Worm (Caenorhabditis elegans): ENCODE data around the gene K12H4.6.

The K12H4.6 gene

ce11 chrIII:8009769-8010168, 32.9 kb downstream of the K12H4.6 start, which contains the start of gene cit-1.1:
cit-1.1 (minus strand) TSS chrIII:8009821.
- TF ChIP-seq lin-38 (GFP tag; IDR thresholded peaks at IDR 0.05) (peak; percentile 81), lsy-2 (tag; optimal IDR thresholded peaks at IDR 0.05) (peak in 1 of 2 experiments; percentile 35), jun-1 (tag; optimal IDR thresholded peaks at IDR 0.05) (no peak), aha-1 (tag) (peak; percentile 92), dpl-1 (GFP tag; optimal IDR thresholded peaks at IDR 0.05) (peak; percentile 37), Y5F2A.4 (GFP tag; optimal IDR thresholded peaks at IDR 0.05) (no peak)

- no peak for TF ChIP-seq Y48G9A.11 (GFP tag; IDR thresholded peaks at IDR 0.05)
- peak; percentile 29 for TF ChIP-seq aha-1 (tag)
- TF ChIP-seq nhr-76 (tag; optimal IDR thresholded peaks at IDR 0.05): no peak
Measured at ce11 chrIII:8004091-8004490, 38.6 kb downstream of the K12H4.6 start, which contains the start of gene C06G4.6. C06G4.6 (plus strand) TSS chrIII:8004391.

- no peak for TF ChIP-seq lin-38 (GFP tag; IDR thresholded peaks at IDR 0.05)
- TF ChIP-seq aha-1 (tag): peak; percentile 67
Measured at ce11 chrIII:8001557-8001956, 41.1 kb downstream of the K12H4.6 start.

- TF ChIP-seq lin-1 (GFP tag; IDR thresholded peaks at IDR 0.05) (no peak), nhr-237 (tag; optimal IDR thresholded peaks at IDR 0.05) (no peak), nhr-6 (tag; optimal IDR thresholded peaks at IDR 0.05) (no peak), F10B5.3 (tag; optimal IDR thresholded peaks at IDR 0.05) (no peak), zip-11 (GFP tag; IDR thresholded peaks at IDR 0.05) (no peak), zag-1 (tag; optimal IDR thresholded peaks at IDR 0.05) (no peak), hlh-11 (tag; optimal IDR thresholded peaks at IDR 0.05) (no peak), mes-2 (tag; optimal IDR thresholded peaks at IDR 0.05; ENCODE audit: poor library complexity, severe bottlenecking) (no peak), ceh-44 (GFP tag; IDR thresholded peaks at IDR 0.05) (no peak), duxl-1 (tag; optimal IDR thresholded peaks at IDR 0.05; ENCODE audit: poor library complexity) (no peak), unc-62 (GFP tag; optimal IDR thresholded peaks at IDR 0.05 in 1 of 2) (no peak), unc-62 (tag; optimal IDR thresholded peaks at IDR 0.05) (no peak), daf-16 (GFP tag; optimal IDR thresholded peaks at IDR 0.05) (no peak), daf-16 (tag; optimal IDR thresholded peaks at IDR 0.05) (no peak)
Measured at ce11 chrIII:7997447-7998046, 45.1 kb downstream of the K12H4.6 start.

- no peak for TF ChIP-seq tag-97 (GFP tag; IDR thresholded peaks at IDR 0.05)
- peak; percentile 50 for TF ChIP-seq aha-1 (tag)
Measured at ce11 chrIII:7996353-7996752, 46.3 kb downstream of the K12H4.6 start, which contains the start of gene npr-17. npr-17 (minus strand) TSS chrIII:7996453.
